Fruit fly (Drosophila melanogaster) whole organism, wandering third instar larva: Measurements from ENCODE around the gene CG8945.

Experiments used
- Abd-B ChIP-seq: fragments of >200 bp; optimal IDR thresholded peaks from 2 replicates; lab custom pipeline; 2017; ENCODE audit warnings: missing biosample characterization, missing genetic modification characterization
- CG32264 ChIP-seq: fragments of 200-800 bp; sonication (Bioruptor generic); optimal IDR thresholded peaks from 2 replicates; lab custom pipeline; 2016; ENCODE audit warnings: missing biosample characterization, missing genetic modification characterization
- CG9705 ChIP-seq: fragments of 200-800 bp; sonication (Bioruptor generic); optimal IDR thresholded peaks from 2 replicates; lab custom pipeline; 2018; ENCODE audit warnings: missing biosample characterization, mild to moderate bottlenecking, missing genetic modification characterization
- CrebA ChIP-seq: fragments of 200-800 bp; sonication (Bioruptor generic); optimal IDR thresholded peaks from 2 replicates; lab custom pipeline; 2016; ENCODE audit warnings: missing biosample characterization, mild to moderate bottlenecking, missing genetic modification characterization, borderline replicate concordance
- Dfd ChIP-seq: fragments of >200 bp; optimal IDR thresholded peaks from 2 replicates; lab custom pipeline; 2017; ENCODE audit warnings: missing biosample characterization, missing genetic modification characterization
- Dif ChIP-seq: fragments of 200-275, 200-300 bp; sonication (Bioruptor generic); optimal IDR thresholded peaks from 2 replicates; lab custom pipeline; 2018; ENCODE audit warnings: missing biosample characterization, missing genetic modification characterization; ENCODE audit not compliant: partially characterized antibody
- GATAd ChIP-seq: sonication (Bioruptor generic); optimal IDR thresholded peaks from 2 replicates; lab custom pipeline; 2016; ENCODE audit warnings: missing biosample characterization, missing genetic modification characterization
- HLH106 ChIP-seq: fragments of 200-800 bp; optimal IDR thresholded peaks from 3 replicates; lab custom pipeline; 2019; ENCODE audit warnings: missing biosample characterization, mild to moderate bottlenecking, missing genetic modification characterization, moderate library complexity
- Hnf4 ChIP-seq: fragments of 200-800 bp; sonication (Bioruptor generic); optimal IDR thresholded peaks from 2 replicates; lab custom pipeline; 2016; ENCODE audit warnings: missing biosample characterization, mild to moderate bottlenecking, missing genetic modification characterization
- Hr78 ChIP-seq: fragments of >200 bp; optimal IDR thresholded peaks from 2 replicates; lab custom pipeline; 2017; ENCODE audit warnings: missing biosample characterization, missing genetic modification characterization
- Hr83 ChIP-seq: fragments of 200-300 bp; sonication (Bioruptor generic); optimal IDR thresholded peaks from 2 replicates; lab custom pipeline; 2016; ENCODE audit warnings: missing biosample characterization, mild to moderate bottlenecking, missing genetic modification characterization, moderate library complexity; ENCODE audit not compliant: poor library complexity, severe bottlenecking
- Jra ChIP-seq: sonication (Bioruptor generic); optimal IDR thresholded peaks from 2 replicates; lab custom pipeline; 2016; ENCODE audit warnings: missing biosample characterization, missing genetic modification characterization
- Myc ChIP-seq: fragments of >200 bp; optimal IDR thresholded peaks from 2 replicates; lab custom pipeline; 2017
- N ChIP-seq: fragments of >200 bp; optimal IDR thresholded peaks from 2 replicates; lab custom pipeline; 2018; ENCODE audit warnings: missing biosample characterization, missing external identifiers, missing genetic modification characterization
- OdsH ChIP-seq: fragments of 200-800 bp; sonication (Bioruptor generic); optimal IDR thresholded peaks from 2 replicates; lab custom pipeline; 2016; ENCODE audit warnings: missing biosample characterization, mild to moderate bottlenecking, missing genetic modification characterization
- Rel ChIP-seq, 2 experiments: fragments of 200-800 bp; sonication (Bioruptor generic) in 1 of 2; optimal IDR thresholded peaks; 2 replicates in 1 of 2; 3 replicates in 1 of 2; lab custom pipeline; 2016 to 2019; ENCODE audit warnings: mild to moderate bottlenecking in 2 of 2, missing biosample characterization in 2 of 2, missing genetic modification characterization in 2 of 2, moderate library complexity in 1 of 2
- Sp1 ChIP-seq: fragments of 200-800 bp; sonication (Bioruptor generic); optimal IDR thresholded peaks from 3 replicates; lab custom pipeline; 2019; ENCODE audit warnings: missing biosample characterization, mild to moderate bottlenecking, missing genetic modification characterization, moderate library complexity
- Vsx2 ChIP-seq: fragments of 200-300, 225-300 bp; sonication (Bioruptor generic); optimal IDR thresholded peaks from 2 replicates; lab custom pipeline; 2018; ENCODE audit warnings: missing biosample characterization, missing genetic modification characterization; ENCODE audit not compliant: partially characterized antibody
- br ChIP-seq: fragments of 200-800 bp; sonication (Bioruptor generic); optimal IDR thresholded peaks from 2 replicates; lab custom pipeline; 2016; ENCODE audit warnings: missing biosample characterization, missing genetic modification characterization
- brk ChIP-seq: fragments of 200-800 bp; sonication (Bioruptor generic); optimal IDR thresholded peaks from 2 replicates; lab custom pipeline; 2016; ENCODE audit warnings: missing biosample characterization, mild to moderate bottlenecking, missing genetic modification characterization
- dl ChIP-seq, 2 experiments: fragments of 175-275, 200-275 bp in 1 of 2; fragments of 200-275 bp in 1 of 2; sonication (Bioruptor generic); optimal IDR thresholded peaks; lab custom pipeline; 2018; ENCODE audit warnings: mild to moderate bottlenecking in 2 of 2, missing biosample characterization in 2 of 2, missing genetic modification characterization in 2 of 2, moderate library complexity in 2 of 2; ENCODE audit not compliant: partially characterized antibody in 2 of 2, insufficient read depth in 1 of 2
- dsf ChIP-seq: sonication (Bioruptor generic); optimal IDR thresholded peaks from 2 replicates; lab custom pipeline; 2016; ENCODE audit warnings: missing biosample characterization, missing genetic modification characterization, borderline replicate concordance
- foxo ChIP-seq, 2 experiments: fragments of 200-800 bp; sonication (Bioruptor generic); optimal IDR thresholded peaks; 2 replicates in 1 of 2; 3 replicates in 1 of 2; lab custom pipeline; 2016 to 2017; ENCODE audit warnings: missing biosample characterization in 2 of 2, missing genetic modification characterization in 2 of 2
- fru ChIP-seq: fragments of 200-800 bp; sonication (Bioruptor generic); optimal IDR thresholded peaks from 3 replicates; lab custom pipeline; 2016; ENCODE audit warnings: missing biosample characterization, mild to moderate bottlenecking, missing genetic modification characterization
- h ChIP-seq: fragments of 200-800 bp; sonication (Bioruptor generic); optimal IDR thresholded peaks from 3 replicates; lab custom pipeline; 2016; ENCODE audit warnings: missing biosample characterization, mild to moderate bottlenecking, missing genetic modification characterization
- lola ChIP-seq: fragments of >200 bp; optimal IDR thresholded peaks from 2 replicates; lab custom pipeline; 2017; ENCODE audit warnings: missing biosample characterization, missing genetic modification characterization
- pan ChIP-seq: fragments of >200 bp; optimal IDR thresholded peaks from 2 replicates; lab custom pipeline; 2017
- psq ChIP-seq: fragments of 200-800 bp; sonication (Bioruptor generic); optimal IDR thresholded peaks from 3 replicates; lab custom pipeline; 2017; ENCODE audit warnings: missing biosample characterization, mild to moderate bottlenecking, missing genetic modification characterization, moderate library complexity
- rgr ChIP-seq: fragments of 200-800 bp; sonication (Bioruptor generic); optimal IDR thresholded peaks from 3 replicates; lab custom pipeline; 2016; ENCODE audit warnings: missing biosample characterization, mild to moderate bottlenecking, missing genetic modification characterization
- sage ChIP-seq: fragments of 200-800 bp; sonication (Bioruptor generic); optimal IDR thresholded peaks from 2 replicates; lab custom pipeline; 2016; ENCODE audit warnings: missing biosample characterization, mild to moderate bottlenecking, missing genetic modification characterization
- sv ChIP-seq: fragments of 200-800 bp; sonication (Bioruptor generic); optimal IDR thresholded peaks from 3 replicates; lab custom pipeline; 2016; ENCODE audit warnings: missing biosample characterization, missing genetic modification characterization
- tai ChIP-seq: sonication (Bioruptor generic); optimal IDR thresholded peaks from 2 replicates; lab custom pipeline; 2016; ENCODE audit warnings: missing biosample characterization, missing genetic modification characterization
- woc ChIP-seq: sonication (Bioruptor generic); optimal IDR thresholded peaks from 2 replicates; lab custom pipeline; 2016; ENCODE audit warnings: missing biosample characterization, mild to moderate bottlenecking, missing genetic modification characterization

CG8945 gene

dm6 chrX:17087575-17087974 lies at the start of gene CG8945:
Gene CG8945 (minus strand): TSS chrX:17087675.
- TF ChIP-seq Abd-B (GFP tag; lab: Kevin White, UChicago) = no peak
- no peak for TF ChIP-seq sage (GFP tag; lab: Kevin White, UChicago)
- TF ChIP-seq Dif (GFP tag; lab: Kevin White, UChicago) = no peak
- TF ChIP-seq HLH106 (tag; lab: Kevin White, UChicago) = no peak
- TF ChIP-seq N = no peak
- TF ChIP-seq Sp1 = no peak
- no peak for TF ChIP-seq br (GFP tag; lab: Kevin White, UChicago)
- TF ChIP-seq lola (GFP tag; lab: Kevin White, UChicago) = no peak
- no peak for TF ChIP-seq Hr83 (GFP tag; lab: Kevin White, UChicago)
- TF ChIP-seq pan (lab: Kevin White, UChicago) = no peak
- TF ChIP-seq brk (GFP tag; lab: Kevin White, UChicago) = no peak

dm6 chrX:17132685-17133084 lies 45.2 kb upstream of the CG8945 start:
- TF ChIP-seq N = no peak
- no peak for TF ChIP-seq Rel (GFP tag; optimal IDR thresholded peaks at IDR 0.05; lab: Kevin White, UChicago)
- no peak for TF ChIP-seq Rel (tag; optimal IDR thresholded peaks at IDR 0.05; lab: Kevin White, UChicago)
- no peak for TF ChIP-seq Hnf4 (GFP tag; lab: Kevin White, UChicago)
- no peak for TF ChIP-seq dl (GFP tag; optimal IDR thresholded peaks at IDR 0.05; lab: Kevin White, UChicago; ENCODE audit: insufficient read depth in 1 of 2, partially characterized antibody in 2 of 2)
- TF ChIP-seq GATAd = no peak
- TF ChIP-seq Dif (GFP tag; lab: Kevin White, UChicago) = no peak
- TF ChIP-seq CG9705 = no peak
- TF ChIP-seq Abd-B (GFP tag; lab: Kevin White, UChicago) = no peak
- no peak for TF ChIP-seq CG32264 (GFP tag; lab: Kevin White, UChicago)
- TF ChIP-seq h (GFP tag; lab: Kevin White, UChicago) = no peak
- no peak for TF ChIP-seq rgr (GFP tag; lab: Kevin White, UChicago)
- TF ChIP-seq Myc (lab: Kevin White, UChicago) = no peak

- TF ChIP-seq dsf (GFP tag; lab: Kevin White, UChicago) (no peak), foxo (GFP tag; optimal IDR thresholded peaks at IDR 0.05; lab: Kevin White, UChicago) (peak in 1 of 2 experiments; percentile 74), rgr (GFP tag; lab: Kevin White, UChicago) (peak; percentile 75), Hr78 (GFP tag; lab: Kevin White, UChicago) (no peak), pan (lab: Kevin White, UChicago) (no peak), Dif (GFP tag; lab: Kevin White, UChicago) (peak; percentile 60), CrebA (no peak), Jra (GFP tag; lab: Kevin White, UChicago) (peak; percentile 11), br (GFP tag; lab: Kevin White, UChicago) (peak; percentile 31), HLH106 (tag; lab: Kevin White, UChicago) (peak; percentile 63), CG32264 (GFP tag; lab: Kevin White, UChicago) (no peak), OdsH (peak; percentile 71), Vsx2 (GFP tag; lab: Kevin White, UChicago) (no peak), Sp1 (peak; percentile 70), fru (peak; percentile 50), Rel (GFP tag; optimal IDR thresholded peaks at IDR 0.05; lab: Kevin White, UChicago) (no peak), Rel (tag; optimal IDR thresholded peaks at IDR 0.05; lab: Kevin White, UChicago) (peak; percentile 38), h (GFP tag; lab: Kevin White, UChicago) (peak; percentile 68), sv (peak; percentile 24), lola (GFP tag; lab: Kevin White, UChicago) (no peak), Hr83 (GFP tag; lab: Kevin White, UChicago) (peak; percentile 3), CG9705 (no peak), tai (GFP tag; lab: Kevin White, UChicago) (no peak), GATAd (no peak), Dfd (GFP tag; lab: Kevin White, UChicago) (no peak), dl (GFP tag; optimal IDR thresholded peaks at IDR 0.05; lab: Kevin White, UChicago; ENCODE audit: insufficient read depth in 1 of 2, partially characterized antibody in 2 of 2) (no peak), Myc (lab: Kevin White, UChicago) (no peak), Hnf4 (GFP tag; lab: Kevin White, UChicago) (peak; percentile 33), psq (GFP tag; lab: Kevin White, UChicago) (peak; percentile 69), woc (GFP tag; lab: Kevin White, UChicago) (no peak), sage (GFP tag; lab: Kevin White, UChicago) (peak; percentile 19)
Measured at dm6 chrX:17129733-17130466, 42.4 kb upstream of the CG8945 start.
